Worm (Caenorhabditis elegans): ENCODE results near the gene F59B1.4.
"Not testable (repeated sequence)": the region's sequence is repeated elsewhere in the genome, so short reads cannot be mapped to it uniquely, and the experiment has no call there.

Gene F59B1.4

ce11 chrV:3632249-3633030 lies 5.6 kb upstream of the F59B1.4 start:
- TF ChIP-seq him-1 (tag; optimal IDR thresholded peaks at IDR 0.05) (no peak), dao-5 (tag; optimal IDR thresholded peaks at IDR 0.05) (no peak)

- TF ChIP-seq W03F9.2 (tag; optimal IDR thresholded peaks at IDR 0.05) (no peak), him-1 (tag; optimal IDR thresholded peaks at IDR 0.05) (no peak), dao-5 (tag; optimal IDR thresholded peaks at IDR 0.05) (no peak)
Observed at ce11 chrV:3631591-3631990, 4.7 kb upstream of the F59B1.4 start, which contains the start of gene F59B1.6. F59B1.6 (minus strand) TSS chrV:3631691.

ce11 chrV:3620608-3621007 lies 6.2 kb downstream of the F59B1.4 start, which contains the start of gene srx-93:
srx-93 (minus strand) TSS chrV:3620708.
- not testable (repeated sequence) for TF ChIP-seq W03F9.2, him-1, dao-5 (tag; optimal IDR thresholded peaks at IDR 0.05)

ce11 chrV:3616844-3617243 lies 10.0 kb downstream of the F59B1.4 start:
- TF ChIP-seq W03F9.2 (tag; optimal IDR thresholded peaks at IDR 0.05) (no peak), him-1 (tag; optimal IDR thresholded peaks at IDR 0.05) (no peak), dao-5 (tag; optimal IDR thresholded peaks at IDR 0.05) (no peak)

ce11 chrV:3614397-3614796 lies 12.4 kb downstream of the F59B1.4 start, which contains the start of gene T22F3.11:
T22F3.11 (minus strand) TSS chrV:3614553.
- TF ChIP-seq dao-5 (tag; optimal IDR thresholded peaks at IDR 0.05), result no peak

- TF ChIP-seq him-1 (tag; optimal IDR thresholded peaks at IDR 0.05) (no peak), dao-5 (tag; optimal IDR thresholded peaks at IDR 0.05) (no peak), W03F9.2 (tag; optimal IDR thresholded peaks at IDR 0.05) (no peak)
Observed at ce11 chrV:3613042-3613441, 13.8 kb downstream of the F59B1.4 start.

- TF ChIP-seq dao-5 (tag; optimal IDR thresholded peaks at IDR 0.05) (no peak), him-1 (tag; optimal IDR thresholded peaks at IDR 0.05) (no peak), W03F9.2 (tag; optimal IDR thresholded peaks at IDR 0.05) (no peak)
Observed at ce11 chrV:3611654-3612053, 15.2 kb downstream of the F59B1.4 start, which contains the start of gene T22F3.10. T22F3.10 (minus strand) TSS chrV:3611754.

- no peak for TF ChIP-seq him-1 (tag; optimal IDR thresholded peaks at IDR 0.05)
- no peak for TF ChIP-seq W03F9.2 (tag; optimal IDR thresholded peaks at IDR 0.05)
- no peak for TF ChIP-seq dao-5 (tag; optimal IDR thresholded peaks at IDR 0.05)
Observed at ce11 chrV:3610709-3611108, 16.1 kb downstream of the F59B1.4 start.

- TF ChIP-seq him-1 (tag; optimal IDR thresholded peaks at IDR 0.05) (no peak), dao-5 (tag; optimal IDR thresholded peaks at IDR 0.05) (no peak), W03F9.2 (tag; optimal IDR thresholded peaks at IDR 0.05) (no peak)
Observed at ce11 chrV:3606391-3606790, 20.5 kb downstream of the F59B1.4 start.

- TF ChIP-seq W03F9.2 (tag; optimal IDR thresholded peaks at IDR 0.05), result no peak
- no peak for TF ChIP-seq him-1 (tag; optimal IDR thresholded peaks at IDR 0.05)
- no peak for TF ChIP-seq dao-5 (tag; optimal IDR thresholded peaks at IDR 0.05)
Observed at ce11 chrV:3605325-3605724, 21.5 kb downstream of the F59B1.4 start, which contains the start of gene T22F3.8. T22F3.8 (minus strand) TSS chrV:3605425.

ce11 chrV:3600570-3600969 lies 26.3 kb downstream of the F59B1.4 start, which contains the start of gene T22F3.7:
T22F3.7 (minus strand) TSS chrV:3600670.
- TF ChIP-seq him-1 (tag; optimal IDR thresholded peaks at IDR 0.05) (no peak), W03F9.2 (tag; optimal IDR thresholded peaks at IDR 0.05) (no peak), dao-5 (tag; optimal IDR thresholded peaks at IDR 0.05) (no peak)

- TF ChIP-seq dao-5, him-1, W03F9.2 (tag; optimal IDR thresholded peaks at IDR 0.05): not testable (repeated sequence)
Observed at ce11 chrV:3597052-3597451, 29.8 kb downstream of the F59B1.4 start, which contains the start of gene srh-212. srh-212 (minus strand) TSS chrV:3597152.

ce11 chrV:3594936-3595335 lies 31.9 kb downstream of the F59B1.4 start, which contains the start of gene srh-213:
srh-213 (minus strand) TSS chrV:3595036.
- no peak for TF ChIP-seq dao-5 (tag; optimal IDR thresholded peaks at IDR 0.05)
- no peak for TF ChIP-seq W03F9.2 (tag; optimal IDR thresholded peaks at IDR 0.05)
- TF ChIP-seq him-1 (tag; optimal IDR thresholded peaks at IDR 0.05), result no peak

- TF ChIP-seq dao-5 (tag; optimal IDR thresholded peaks at IDR 0.05), result no peak
- TF ChIP-seq W03F9.2 (tag; optimal IDR thresholded peaks at IDR 0.05), result no peak
- no peak for TF ChIP-seq him-1 (tag; optimal IDR thresholded peaks at IDR 0.05)
Observed at ce11 chrV:3592099-3592498, 34.7 kb downstream of the F59B1.4 start, which contains the start of gene T22F3.12. T22F3.12 (minus strand) TSS chrV:3592199.

All from whole organism, L4/young adult.